Worm (Caenorhabditis elegans) whole organism, L4 larva: ENCODE measurements around the gene pie-1.

Experiments used
- aha-1 ChIP-seq: fragments of 150-350 bp; peaks from one replicate; lab custom pipeline; 2014; ENCODE audit warnings: missing biosample characterization, missing genetic modification characterization
- aly-2 ChIP-seq: sonication (generic microtip); optimal IDR thresholded peaks from 2 replicates; lab custom pipeline; 2018; ENCODE audit warnings: missing biosample characterization, missing genetic modification characterization
- daf-19 ChIP-seq: fragments of 200-800 bp; sonication (Bioruptor generic); conservative IDR thresholded peaks from 2 replicates; pipeline ENCODE4 v1.3.6; 2022; ENCODE audit warnings: missing genetic modification characterization, missing compliant biosample characterization
- fkh-10 ChIP-seq: fragments of 150-350 bp; optimal IDR thresholded peaks from 2 replicates; lab custom pipeline; 2014; ENCODE audit warnings: missing biosample characterization, missing genetic modification reagents, missing genetic modification characterization
- nhr-237 ChIP-seq: sonication (generic microtip); optimal IDR thresholded peaks from 2 replicates; lab custom pipeline; 2017; ENCODE audit warnings: missing biosample characterization, missing genetic modification characterization
- nhr-41 ChIP-seq: fragments of 200-800 bp; sonication (Bioruptor generic); IDR thresholded peaks from 2 replicates; pipeline ENCODE4 v1.3.6; 2022; ENCODE audit warnings: missing genetic modification reagents, missing genetic modification characterization, missing compliant biosample characterization
- nhr-6 ChIP-seq: fragments of 150-350 bp; optimal IDR thresholded peaks from 2 replicates; lab custom pipeline; 2014; ENCODE audit warnings: missing biosample characterization, missing genetic modification characterization
- rbr-2 ChIP-seq: sonication (generic microtip); optimal IDR thresholded peaks from 2 replicates; lab custom pipeline; 2016; ENCODE audit warnings: missing genotype, missing genetic modification characterization, missing compliant biosample characterization
- unc-62 ChIP-seq, 3 experiments: fragments of 150-350 bp in 1 of 3; sonication (generic microtip); optimal IDR thresholded peaks in 2 of 3; peaks in 1 of 3; 1 replicate in 1 of 3; 2 replicates in 2 of 3; lab custom pipeline; 2014 to 2017; ENCODE audit warnings: missing biosample characterization in 3 of 3, missing genetic modification characterization in 3 of 3, missing genetic modification reagents in 3 of 3, missing genotype in 1 of 3

DNA sequence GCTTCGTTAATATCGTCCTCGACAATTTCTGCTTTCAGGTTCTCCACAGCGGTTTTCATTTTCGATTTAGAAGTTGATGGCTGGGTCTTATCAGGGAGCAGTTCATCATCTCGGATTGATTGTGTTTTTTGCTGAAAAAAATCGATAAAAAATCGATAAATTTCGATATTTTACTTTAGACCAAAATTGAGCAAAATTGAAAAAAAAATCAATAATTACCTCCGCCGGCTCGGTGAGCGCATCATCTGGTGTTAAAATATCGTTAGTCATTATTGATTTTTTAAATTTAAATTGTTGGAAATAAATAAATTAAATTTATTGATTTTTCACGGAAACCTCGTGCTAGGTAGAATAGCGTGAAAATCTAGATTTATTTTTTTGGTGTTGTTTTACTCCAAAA, 31.6 kb upstream of the pie-1 start, which contains the start of gene Y49E10.10:
- TF ChIP-seq fkh-10 (GFP tag; lab: Kevin White, UChicago) (no peak), nhr-237 (tag; lab: Kevin White, UChicago) (no peak), unc-62 (GFP tag; optimal IDR thresholded peaks at IDR 0.05 in 1 of 2; lab: Kevin White, UChicago) (no peak), unc-62 (tag; optimal IDR thresholded peaks at IDR 0.05; lab: Kevin White, UChicago) (no peak), rbr-2 (no peak), aly-2 (tag; lab: Kevin White, UChicago) (no peak), nhr-6 (tag; lab: Kevin White, UChicago) (no peak), nhr-41 (GFP tag; lab: Robert Waterston, UW) (no peak), aha-1 (no peak), daf-19 (GFP tag; lab: Robert Waterston, UW) (no peak)
